Fruit fly (Drosophila melanogaster) whole organism, embryonic: ENCODE data around the gene GNBP3.
A peak's percentile ranks its signal among the peaks of the same experiment; 100 is the strongest.

Experiments
- CG12391 ChIP-seq: fragments of 200-800 bp; sonication (Bioruptor generic); optimal IDR thresholded peaks from 3 replicates; lab custom pipeline; 2018; ENCODE audit warnings: missing biosample characterization, mild to moderate bottlenecking, missing genetic modification characterization, moderate library complexity
- CG12744 ChIP-seq: fragments of 200-800 bp; sonication (Bioruptor generic); optimal IDR thresholded peaks from 2 replicates; lab custom pipeline; 2016; ENCODE audit warnings: missing biosample characterization, missing genetic modification characterization
- CG13287 ChIP-seq: fragments of 200-800 bp; sonication (Bioruptor generic); IDR thresholded peaks from 2 replicates; pipeline ENCODE4 v1.3.6; 2022; ENCODE audit warnings: missing biosample characterization, missing genetic modification characterization; ENCODE audit not compliant: partially characterized antibody
- CG1647 ChIP-seq: fragments of 200-800 bp; sonication (Bioruptor generic); optimal IDR thresholded peaks from 3 replicates; lab custom pipeline; 2016; ENCODE audit warnings: missing biosample characterization, missing genetic modification characterization
- CG16815 ChIP-seq: fragments of 200-800 bp; sonication (Bioruptor generic); optimal IDR thresholded peaks from 3 replicates; lab custom pipeline; 2017; ENCODE audit warnings: missing biosample characterization, mild to moderate bottlenecking, missing genetic modification characterization
- CG17802 ChIP-seq: fragments of 200-800 bp; sonication (Bioruptor generic); optimal IDR thresholded peaks from 2 replicates; lab custom pipeline; 2018; ENCODE audit warnings: missing biosample characterization, mild to moderate bottlenecking, missing genetic modification characterization, moderate library complexity
- CG17912 ChIP-seq: fragments of 200-800 bp; sonication (Bioruptor generic); optimal IDR thresholded peaks from 2 replicates; lab custom pipeline; 2018; ENCODE audit warnings: missing biosample characterization, mild to moderate bottlenecking, missing genetic modification characterization
- CG1832 ChIP-seq: fragments of 200-800 bp; sonication (Bioruptor generic); optimal IDR thresholded peaks from 2 replicates; lab custom pipeline; 2017; ENCODE audit warnings: missing biosample characterization, mild to moderate bottlenecking, missing genetic modification characterization, inconsistent platforms
- CG18764 ChIP-seq: fragments of 200-800 bp; sonication (Bioruptor generic); optimal IDR thresholded peaks from 3 replicates; lab custom pipeline; 2016; ENCODE audit warnings: missing biosample characterization, missing genetic modification characterization
- CG2712 ChIP-seq: fragments of 200-800 bp; optimal IDR thresholded peaks from 3 replicates; lab custom pipeline; 2019; ENCODE audit warnings: missing biosample characterization, mild to moderate bottlenecking, missing genetic modification characterization, moderate library complexity
- CG33213 ChIP-seq: fragments of 200-800 bp; sonication (Bioruptor generic); optimal IDR thresholded peaks from 3 replicates; lab custom pipeline; 2016; ENCODE audit warnings: missing biosample characterization, missing genetic modification characterization
- CG42726 ChIP-seq: fragments of 200-800 bp; sonication (Bioruptor generic); IDR thresholded peaks from 2 replicates; pipeline ENCODE4 v1.3.6; 2022; ENCODE audit warnings: missing biosample characterization, missing genetic modification characterization; ENCODE audit not compliant: partially characterized antibody
- CG4404 ChIP-seq: fragments of 200-800 bp; sonication (Bioruptor generic); IDR thresholded peaks from 2 replicates; pipeline ENCODE4 v1.3.6; 2022; ENCODE audit warnings: missing biosample characterization, missing genetic modification characterization
- CG7745 ChIP-seq: fragments of 200-800 bp; sonication (Bioruptor generic); optimal IDR thresholded peaks from 2 replicates; lab custom pipeline; 2018; ENCODE audit warnings: missing biosample characterization, mild to moderate bottlenecking, missing genetic modification characterization, moderate library complexity
- CG9817 ChIP-seq: fragments of 200-800 bp; sonication (Bioruptor generic); optimal IDR thresholded peaks from 2 replicates; lab custom pipeline; 2018; ENCODE audit warnings: missing biosample characterization, mild to moderate bottlenecking, missing genetic modification characterization, moderate library complexity
- CoRest ChIP-seq: fragments of 200-800 bp; sonication (Bioruptor generic); optimal IDR thresholded peaks from 3 replicates; lab custom pipeline; 2018; ENCODE audit warnings: missing biosample characterization, mild to moderate bottlenecking, missing genetic modification characterization, moderate library complexity
- D ChIP-seq, 2 experiments: fragments of 200-800 bp in 1 of 2; fragments of >200 bp in 1 of 2; sonication (Bioruptor generic) in 1 of 2; optimal IDR thresholded peaks; 2 replicates in 1 of 2; 3 replicates in 1 of 2; lab custom pipeline; 2017; ENCODE audit warnings: mild to moderate bottlenecking in 1 of 2, missing biosample characterization in 1 of 2, missing genetic modification characterization in 1 of 2, missing genetic modification reagents in 1 of 2
- Dbx ChIP-seq: fragments of 200-800 bp; sonication (Bioruptor generic); IDR thresholded peaks from 3 replicates; pipeline ENCODE4 v1.3.6; 2022; ENCODE audit warnings: missing biosample characterization, missing genetic modification characterization
- Dip2 ChIP-seq: fragments of 200-800 bp; sonication (Bioruptor generic); IDR thresholded peaks from 2 replicates; pipeline ENCODE4 v1.3.6; 2022; ENCODE audit warnings: missing biosample characterization, missing genetic modification characterization
- Fer1 ChIP-seq: fragments of 200-800 bp; sonication (Bioruptor generic); optimal IDR thresholded peaks from 2 replicates; lab custom pipeline; 2017; ENCODE audit warnings: missing biosample characterization, mild to moderate bottlenecking, missing genetic modification characterization
- Hand ChIP-seq: fragments of 200-800 bp; sonication (Bioruptor generic); optimal IDR thresholded peaks from 2 replicates; lab custom pipeline; 2017; ENCODE audit warnings: mild to moderate bottlenecking, missing biosample characterization, missing genetic modification reagents, missing genetic modification characterization
- Hmx ChIP-seq: fragments of 200-800 bp; sonication (Bioruptor generic); optimal IDR thresholded peaks from 2 replicates; lab custom pipeline; 2016; ENCODE audit warnings: missing biosample characterization, missing genetic modification characterization
- Hr51 ChIP-seq, 2 experiments: fragments of 200-800 bp; sonication (Bioruptor generic); optimal IDR thresholded peaks; 2 replicates in 1 of 2; 3 replicates in 1 of 2; lab custom pipeline; 2016 to 2018; ENCODE audit warnings: missing biosample characterization in 2 of 2, missing genetic modification characterization in 2 of 2, mild to moderate bottlenecking in 1 of 2, moderate library complexity in 1 of 2
- MBD-R2 ChIP-seq: fragments of 200-800 bp; sonication (Bioruptor generic); IDR thresholded peaks from 2 replicates; pipeline ENCODE4 v1.3.6; 2022; ENCODE audit warnings: missing biosample characterization, missing genetic modification characterization
- Max ChIP-seq: fragments of 200-800 bp; sonication (Bioruptor generic); optimal IDR thresholded peaks from 2 replicates; lab custom pipeline; 2016; ENCODE audit warnings: missing biosample characterization, mild to moderate bottlenecking, missing genetic modification characterization
- Med ChIP-seq: fragments of 200-800 bp; sonication (Bioruptor generic); peaks from one replicate; lab custom pipeline; 2016; ENCODE audit warnings: missing biosample characterization, missing genetic modification characterization, mild to moderate bottlenecking, inconsistent platforms, moderate library complexity
- Myb ChIP-seq: fragments of 200-800 bp; sonication (Bioruptor generic); optimal IDR thresholded peaks from 2 replicates; lab custom pipeline; 2016; ENCODE audit warnings: missing biosample characterization, missing genetic modification characterization
- NFAT ChIP-seq: fragments of 200-800 bp; sonication (Bioruptor generic); IDR thresholded peaks from 2 replicates; pipeline ENCODE4 v1.3.6; 2022; ENCODE audit warnings: missing biosample characterization, missing genetic modification characterization
- Oli ChIP-seq: fragments of 200-800 bp; sonication (Bioruptor generic); optimal IDR thresholded peaks from 2 replicates; lab custom pipeline; 2018; ENCODE audit warnings: missing biosample characterization, mild to moderate bottlenecking, missing genetic modification characterization, moderate library complexity
- Rx ChIP-seq: fragments of 200-800 bp; sonication (Bioruptor generic); IDR thresholded peaks from 2 replicates; pipeline ENCODE4 v1.3.6; 2022; ENCODE audit warnings: missing biosample characterization, missing genetic modification characterization
- Six4 ChIP-seq: fragments of 200-800 bp; sonication (Bioruptor generic); optimal IDR thresholded peaks from 2 replicates; lab custom pipeline; 2016; ENCODE audit warnings: missing biosample characterization, missing genetic modification characterization
- Spps ChIP-seq: fragments of 200-800 bp; sonication (Bioruptor generic); optimal IDR thresholded peaks from 2 replicates; lab custom pipeline; 2018; ENCODE audit warnings: missing biosample characterization, mild to moderate bottlenecking, missing genetic modification characterization
- Usf ChIP-seq: fragments of 200-800 bp; sonication (Bioruptor generic); optimal IDR thresholded peaks from 2 replicates; lab custom pipeline; 2017; ENCODE audit warnings: missing genotype, missing biosample characterization, missing genetic modification characterization
- ac ChIP-seq: fragments of 200-800 bp; sonication (Bioruptor generic); optimal IDR thresholded peaks from 3 replicates; lab custom pipeline; 2017; ENCODE audit warnings: missing biosample characterization, mild to moderate bottlenecking, missing genetic modification characterization
- ap ChIP-seq: fragments of 200-800 bp; sonication (Bioruptor generic); IDR thresholded peaks from 2 replicates; pipeline ENCODE4 v1.3.6; 2022; ENCODE audit warnings: missing biosample characterization, missing genetic modification characterization
- bab2 ChIP-seq: fragments of 200-800 bp; sonication (Bioruptor generic); optimal IDR thresholded peaks from 2 replicates; lab custom pipeline; 2016; ENCODE audit warnings: missing biosample characterization, missing genetic modification characterization
- bbx ChIP-seq: fragments of 200-800 bp; sonication (Bioruptor generic); IDR thresholded peaks from 2 replicates; pipeline ENCODE4 v1.3.6; 2022; ENCODE audit warnings: missing biosample characterization, missing genetic modification characterization; ENCODE audit not compliant: partially characterized antibody
- emc ChIP-seq: fragments of 200-800 bp; sonication (Bioruptor generic); optimal IDR thresholded peaks from 2 replicates; lab custom pipeline; 2016; ENCODE audit warnings: missing biosample characterization, missing genetic modification characterization
- fd64A ChIP-seq: fragments of 200-800 bp; sonication (Bioruptor generic); optimal IDR thresholded peaks from 3 replicates; lab custom pipeline; 2018; ENCODE audit warnings: missing biosample characterization, mild to moderate bottlenecking, missing genetic modification characterization
- gcm2 ChIP-seq: fragments of 200-800 bp; sonication (Bioruptor generic); optimal IDR thresholded peaks from 2 replicates; lab custom pipeline; 2016; ENCODE audit warnings: missing biosample characterization, missing genetic modification characterization
- ken ChIP-seq: fragments of 200-800 bp; sonication (Bioruptor generic); IDR thresholded peaks from 3 replicates; pipeline ENCODE4 v1.3.6; 2022; ENCODE audit warnings: missing biosample characterization, missing genetic modification characterization
- lilli ChIP-seq: fragments of 200-800 bp; sonication (Bioruptor generic); optimal IDR thresholded peaks from 3 replicates; lab custom pipeline; 2016; ENCODE audit warnings: missing biosample characterization, missing genetic modification characterization
- nmo ChIP-seq: fragments of 200-800 bp; sonication (Bioruptor generic); optimal IDR thresholded peaks from 2 replicates; lab custom pipeline; 2018; ENCODE audit warnings: missing biosample characterization, mild to moderate bottlenecking, missing genetic modification characterization, moderate library complexity
- pb ChIP-seq: fragments of 200-800 bp; sonication (Bioruptor generic); optimal IDR thresholded peaks from 3 replicates; lab custom pipeline; 2016; ENCODE audit warnings: missing biosample characterization, missing genetic modification characterization
- pfk ChIP-seq: fragments of 200-800 bp; sonication (Bioruptor generic); optimal IDR thresholded peaks from 2 replicates; lab custom pipeline; 2018; ENCODE audit warnings: missing biosample characterization, mild to moderate bottlenecking, missing genetic modification characterization, moderate library complexity
- pzg ChIP-seq: fragments of 200-800 bp; sonication (Bioruptor generic); optimal IDR thresholded peaks from 3 replicates; lab custom pipeline; 2018; ENCODE audit warnings: missing biosample characterization, mild to moderate bottlenecking, missing genetic modification characterization, moderate library complexity
- ro ChIP-seq: fragments of 200-800 bp; sonication (Bioruptor generic); IDR thresholded peaks from 2 replicates; pipeline ENCODE4 v1.3.6; 2022; ENCODE audit warnings: missing biosample characterization, missing genetic modification characterization
- sens ChIP-seq: fragments of 200-800 bp; sonication (Bioruptor generic); peaks from one replicate; lab custom pipeline; 2016; ENCODE audit warnings: missing biosample characterization, missing genetic modification characterization
- seq ChIP-seq: fragments of 200-800 bp; sonication (Bioruptor generic); IDR thresholded peaks from 2 replicates; pipeline ENCODE4 v1.3.6; 2022; ENCODE audit warnings: missing biosample characterization, missing genetic modification characterization
- sqz ChIP-seq: fragments of 200-800 bp; sonication (Bioruptor generic); optimal IDR thresholded peaks from 3 replicates; lab custom pipeline; 2018; ENCODE audit warnings: missing biosample characterization, mild to moderate bottlenecking, missing genetic modification characterization
- zen ChIP-seq: fragments of 200-800 bp; sonication (Bioruptor generic); optimal IDR thresholded peaks from 3 replicates; lab custom pipeline; 2018; ENCODE audit warnings: missing biosample characterization, mild to moderate bottlenecking, missing genetic modification characterization, moderate library complexity

GNBP3 gene

dm6 chr3L:8950955-8951354 is 3.9 kb upstream of the GNBP3 start (continued):
- TF ChIP-seq Max (GFP tag; lab: Kevin White, UChicago) (no peak), Fer1 (GFP tag; lab: Kevin White, UChicago) (peak; percentile 9), Dbx (no peak), pb (GFP tag; lab: Kevin White, UChicago) (no peak), CG1647 (GFP tag; lab: Kevin White, UChicago) (no peak), CG17912 (GFP tag; lab: Kevin White, UChicago) (no peak), ro (GFP tag; lab: Robert Waterston, UW) (no peak), CG2712 (tag; lab: Kevin White, UChicago) (peak; percentile 76), CG7745 (tag; lab: Kevin White, UChicago) (no peak), bbx (GFP tag; lab: Robert Waterston, UW) (no peak), lilli (GFP tag; lab: Kevin White, UChicago) (no peak), zen (tag; lab: Kevin White, UChicago) (no peak), Rx (GFP tag; lab: Robert Waterston, UW) (no peak), Hr51 (GFP tag; optimal IDR thresholded peaks at IDR 0.05; lab: Kevin White, UChicago) (peak in 1 of 2 experiments; percentile 74), ac (GFP tag; lab: Kevin White, UChicago) (no peak), Hmx (no peak), CG12391 (peak; percentile 68), CG18764 (peak; percentile 10), pfk (no peak), bab2 (no peak), sens (peak; percentile 25), CG17802 (tag; lab: Kevin White, UChicago) (no peak), Hand (GFP tag; lab: Kevin White, UChicago) (no peak), gcm2 (GFP tag; lab: Kevin White, UChicago) (no peak), ken (no peak), CG42726 (no peak), Oli (tag; lab: Kevin White, UChicago) (peak; percentile 72), NFAT (GFP tag; lab: Robert Waterston, UW) (no peak), CG1832 (GFP tag; lab: Kevin White, UChicago) (no peak), CG4404 (GFP tag; lab: Robert Waterston, UW) (no peak), CoRest (tag; lab: Kevin White, UChicago) (peak; percentile 78), D (optimal IDR thresholded peaks at IDR 0.05; lab: Kevin White, UChicago) (no peak), D (GFP tag; optimal IDR thresholded peaks at IDR 0.05; lab: Kevin White, UChicago) (peak; percentile 33), ap (no peak), Six4 (peak; percentile 12), CG13287 (GFP tag; lab: Robert Waterston, UW) (no peak), Med (peak; percentile 26), CG33213 (GFP tag; lab: Kevin White, UChicago) (no peak), emc (GFP tag; lab: Kevin White, UChicago) (no peak), nmo (peak; percentile 77), Dip2 (GFP tag; lab: Robert Waterston, UW) (no peak), Usf (GFP tag; lab: Kevin White, UChicago) (no peak), Spps (tag; lab: Kevin White, UChicago) (no peak), seq (no peak), CG12744 (GFP tag; lab: Kevin White, UChicago) (no peak), CG16815 (GFP tag; lab: Kevin White, UChicago) (no peak), Myb (GFP tag; lab: Kevin White, UChicago) (no peak), CG9817 (tag; lab: Kevin White, UChicago) (peak; percentile 7), sqz (GFP tag; lab: Kevin White, UChicago) (no peak), MBD-R2 (GFP tag; lab: Robert Waterston, UW) (no peak), pzg (GFP tag; lab: Kevin White, UChicago) (no peak), fd64A (GFP tag; lab: Kevin White, UChicago) (no peak)
